Fruit fly (Drosophila melanogaster): ENCODE measurements around the gene lds.
"Not testable (repeated sequence)": the region's sequence is repeated elsewhere in the genome, so short reads cannot be mapped to it uniquely, and the experiment has no call there.

The lds gene

DNA sequence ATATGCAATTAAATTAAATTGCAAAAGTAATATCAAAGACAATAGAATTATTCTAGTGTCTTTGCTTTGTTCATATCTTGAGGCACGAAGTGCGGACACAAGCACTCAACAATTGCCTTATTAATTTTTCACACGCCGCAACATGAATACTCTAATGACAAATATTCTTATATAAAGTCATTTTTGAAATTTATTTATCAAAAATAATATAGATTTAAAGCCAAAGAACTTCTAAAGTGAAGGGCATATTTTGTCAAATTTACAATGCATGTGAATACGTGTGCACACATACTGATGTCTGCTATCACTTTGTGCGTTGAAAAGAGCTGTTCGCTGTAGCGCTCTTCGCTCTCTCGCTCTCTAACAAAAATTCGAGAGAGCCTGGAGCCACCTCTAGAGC, 53.7 kb downstream of the lds start (continued):
- peak; percentile 50 for TF ChIP-seq Rfx (GFP tag; IDR thresholded peaks at IDR 0.05)
- peak; percentile 40; the same call in 1 of the 2 replicates for TF ChIP-seq CG14441 (GFP tag; IDR thresholded peaks at IDR 0.05)
- peak; percentile 72 for TF ChIP-seq CG32532 (GFP tag; IDR thresholded peaks at IDR 0.05)
- TF ChIP-seq prd (optimal IDR thresholded peaks at IDR 0.05) = not testable (repeated sequence)
- peak; percentile 49; the same call in 2 of the 3 replicates for TF ChIP-seq prd (GFP tag; IDR thresholded peaks at IDR 0.05)
- TF ChIP-seq vvl (GFP tag; IDR thresholded peaks at IDR 0.05) = peak; percentile 57
- peak; percentile 51 for TF ChIP-seq Ada2b (GFP tag; IDR thresholded peaks at IDR 0.05)
- TF ChIP-seq CG11696 (GFP tag; IDR thresholded peaks at IDR 0.05) = peak; percentile 15; the same call in 1 of the 2 replicates
- TF ChIP-seq CG11695 (GFP tag; IDR thresholded peaks at IDR 0.05) = peak; percentile 59; the same call in 1 of the 3 replicates

All from whole organism, embryonic.